Worm (Caenorhabditis elegans): ENCODE data around the gene T24C2.3.

ce11 chrX:14510358-14510757, 33.0 kb upstream of the T24C2.3 start:
- TF ChIP-seq mab-9 (GFP tag; IDR thresholded peaks at IDR 0.05) (no peak), nhr-76 (tag; optimal IDR thresholded peaks at IDR 0.05) (no peak), isw-1 (GFP tag; IDR thresholded peaks at IDR 0.05) (no peak), aly-2 (tag; optimal IDR thresholded peaks at IDR 0.05) (no peak), sptf-1 (tag; optimal IDR thresholded peaks at IDR 0.05) (no peak), snpc-4 (tag; optimal IDR thresholded peaks at IDR 0.05) (no peak), tbx-2 (tag; optimal IDR thresholded peaks at IDR 0.05) (no peak), elt-3 (tag; optimal IDR thresholded peaks at IDR 0.05) (no peak), elt-2 (tag; optimal IDR thresholded peaks at IDR 0.05) (no peak)
